Fruit fly (Drosophila melanogaster) whole organism, embryonic: ENCODE results near the gene CG11986.
A peak's percentile ranks its signal among the peaks of the same experiment; 100 is the strongest.

Source experiments
- Antp ChIP-seq: fragments of 200-800 bp; sonication (Bioruptor generic); optimal IDR thresholded peaks from 3 replicates; lab custom pipeline; 2016; ENCODE audit warnings: missing biosample characterization, missing genetic modification characterization
- CG10147 ChIP-seq: fragments of 200-800 bp; sonication (Bioruptor generic); optimal IDR thresholded peaks from 2 replicates; lab custom pipeline; 2019; ENCODE audit warnings: missing biosample characterization, mild to moderate bottlenecking, missing genetic modification characterization, moderate library complexity
- CG13775 ChIP-seq: fragments of 200-800 bp; sonication (Bioruptor generic); optimal IDR thresholded peaks from 3 replicates; lab custom pipeline; 2017; ENCODE audit warnings: missing biosample characterization, mild to moderate bottlenecking, missing genetic modification characterization
- CG15514 ChIP-seq: fragments of 200-800 bp; sonication (Bioruptor generic); optimal IDR thresholded peaks from 3 replicates; lab custom pipeline; 2017; ENCODE audit warnings: missing biosample characterization, missing genetic modification characterization, mild to moderate bottlenecking, moderate library complexity, missing genetic modification reagents
- CG2120 ChIP-seq: fragments of 200-800 bp; sonication (Bioruptor generic); optimal IDR thresholded peaks from 3 replicates; lab custom pipeline; 2016; ENCODE audit warnings: missing biosample characterization, missing genetic modification characterization
- CG3065 ChIP-seq: fragments of 200-800 bp; sonication (Bioruptor generic); optimal IDR thresholded peaks from 2 replicates; lab custom pipeline; 2016; ENCODE audit warnings: missing biosample characterization, missing genetic modification characterization
- CG32532 ChIP-seq: fragments of 200-800 bp; sonication (Bioruptor generic); IDR thresholded peaks from 2 replicates; pipeline ENCODE4 v1.3.6; 2022; ENCODE audit warnings: missing biosample characterization, missing genetic modification characterization
- CG3995 ChIP-seq: fragments of 200-800 bp; sonication (Bioruptor generic); optimal IDR thresholded peaks from 3 replicates; lab custom pipeline; 2016; ENCODE audit warnings: missing biosample characterization, missing genetic modification characterization
- CG4404 ChIP-seq: fragments of 200-800 bp; sonication (Bioruptor generic); IDR thresholded peaks from 2 replicates; pipeline ENCODE4 v1.3.6; 2022; ENCODE audit warnings: missing biosample characterization, missing genetic modification characterization
- CG4854 ChIP-seq: fragments of 200-800 bp; sonication (Bioruptor generic); optimal IDR thresholded peaks from 2 replicates; lab custom pipeline; 2016; ENCODE audit warnings: missing biosample characterization, missing genetic modification characterization, inconsistent platforms
- CG6765 ChIP-seq: fragments of 200-800 bp; sonication (Bioruptor generic); optimal IDR thresholded peaks from 3 replicates; lab custom pipeline; 2017; ENCODE audit warnings: missing biosample characterization, mild to moderate bottlenecking, missing genetic modification characterization
- CG8359 ChIP-seq: fragments of 200-800 bp; sonication (Bioruptor generic); optimal IDR thresholded peaks from 2 replicates; lab custom pipeline; 2017; ENCODE audit warnings: missing biosample characterization, mild to moderate bottlenecking, missing genetic modification characterization, borderline replicate concordance
- CTCF ChIP-seq: fragments of 200-800 bp; sonication (Bioruptor generic); optimal IDR thresholded peaks from 2 replicates; lab custom pipeline; 2017; ENCODE audit warnings: missing biosample characterization, mild to moderate bottlenecking, missing genetic modification characterization, moderate library complexity
- Chrac-16 ChIP-seq: fragments of 200-800 bp; sonication (Bioruptor generic); optimal IDR thresholded peaks from 3 replicates; lab custom pipeline; 2016; ENCODE audit warnings: missing biosample characterization, missing genetic modification characterization
- CoRest ChIP-seq: fragments of 200-800 bp; sonication (Bioruptor generic); optimal IDR thresholded peaks from 3 replicates; lab custom pipeline; 2018; ENCODE audit warnings: missing biosample characterization, mild to moderate bottlenecking, missing genetic modification characterization, moderate library complexity
- Deaf1 ChIP-seq: fragments of 200-800 bp; optimal IDR thresholded peaks from 3 replicates; lab custom pipeline; 2019; ENCODE audit warnings: missing biosample characterization, mild to moderate bottlenecking, missing genetic modification characterization, moderate library complexity
- Doc2 ChIP-seq: fragments of 200-800 bp; sonication (Bioruptor generic); IDR thresholded peaks from 2 replicates; pipeline ENCODE4 v1.3.6; 2022; ENCODE audit warnings: missing biosample characterization, missing genetic modification characterization
- Drgx ChIP-seq: fragments of 200-800 bp; sonication (Bioruptor generic); IDR thresholded peaks from 2 replicates; pipeline ENCODE4 v1.3.6; 2022; ENCODE audit warnings: missing biosample characterization, missing genetic modification characterization
- Eip74EF ChIP-seq, 2 experiments: fragments of 200-800 bp in 1 of 2; fragments of >200 bp in 1 of 2; sonication (Bioruptor generic) in 1 of 2; optimal IDR thresholded peaks; 2 replicates each; lab custom pipeline; 2017 to 2019; ENCODE audit warnings: missing biosample characterization in 2 of 2, missing genetic modification characterization in 2 of 2, mild to moderate bottlenecking in 1 of 2, moderate library complexity in 1 of 2
- Hmx ChIP-seq: fragments of 200-800 bp; sonication (Bioruptor generic); optimal IDR thresholded peaks from 2 replicates; lab custom pipeline; 2016; ENCODE audit warnings: missing biosample characterization, missing genetic modification characterization
- Jarid2 ChIP-seq: fragments of 200-800 bp; sonication (Bioruptor generic); optimal IDR thresholded peaks from 3 replicates; lab custom pipeline; 2017; ENCODE audit warnings: mild to moderate bottlenecking, missing biosample characterization, missing genetic modification reagents, missing genetic modification characterization
- MTF-1 ChIP-seq: fragments of 200-800 bp; sonication (Bioruptor generic); optimal IDR thresholded peaks from 2 replicates; lab custom pipeline; 2018; ENCODE audit warnings: missing biosample characterization, mild to moderate bottlenecking, missing genetic modification characterization, borderline replicate concordance
- Med ChIP-seq: fragments of 200-800 bp; sonication (Bioruptor generic); peaks from one replicate; lab custom pipeline; 2016; ENCODE audit warnings: missing biosample characterization, missing genetic modification characterization, mild to moderate bottlenecking, inconsistent platforms, moderate library complexity
- NfI ChIP-seq: fragments of 200-800 bp; sonication (Bioruptor generic); optimal IDR thresholded peaks from 3 replicates; lab custom pipeline; 2018; ENCODE audit warnings: missing biosample characterization, mild to moderate bottlenecking, missing genetic modification characterization, moderate library complexity
- PHDP ChIP-seq: fragments of 200-800 bp; sonication (Bioruptor generic); optimal IDR thresholded peaks from 3 replicates; lab custom pipeline; 2018; ENCODE audit warnings: missing biosample characterization, mild to moderate bottlenecking, missing genetic modification characterization, moderate library complexity
- Scr ChIP-seq: fragments of 200-800 bp; sonication (Bioruptor generic); IDR thresholded peaks from 2 replicates; pipeline ENCODE4 v1.3.6; 2022; ENCODE audit warnings: missing biosample characterization, missing genetic modification characterization; ENCODE audit not compliant: partially characterized antibody
- Side ChIP-seq: fragments of 200-800 bp; sonication (Bioruptor generic); optimal IDR thresholded peaks from 2 replicates; lab custom pipeline; 2016; ENCODE audit warnings: missing biosample characterization, missing genetic modification characterization
- Sin3A ChIP-seq: fragments of >200 bp; optimal IDR thresholded peaks from 2 replicates; lab custom pipeline; 2018
- chinmo ChIP-seq: fragments of 200-800 bp; sonication (Bioruptor generic); IDR thresholded peaks from 4 replicates; pipeline ENCODE4 v1.3.6; 2022; ENCODE audit warnings: missing biosample characterization, missing genetic modification characterization; ENCODE audit not compliant: partially characterized antibody
- chn ChIP-seq: fragments of 200-800 bp; sonication (Bioruptor generic); optimal IDR thresholded peaks from 2 replicates; lab custom pipeline; 2016; ENCODE audit warnings: missing biosample characterization, missing genetic modification characterization
- danr ChIP-seq: fragments of 200-800 bp; sonication (Bioruptor generic); IDR thresholded peaks from 2 replicates; pipeline ENCODE4 v1.3.6; 2022; ENCODE audit warnings: missing biosample characterization, missing genetic modification characterization
- ewg ChIP-seq: fragments of 200-800 bp; sonication (Bioruptor generic); optimal IDR thresholded peaks from 3 replicates; lab custom pipeline; 2017; ENCODE audit warnings: mild to moderate bottlenecking, missing biosample characterization, missing genetic modification reagents, missing genetic modification characterization
- gce ChIP-seq: fragments of 200-800 bp; sonication (Bioruptor generic); IDR thresholded peaks from 3 replicates; pipeline ENCODE4 v1.3.6; 2022; ENCODE audit warnings: missing biosample characterization, missing genetic modification characterization
- gsb-n ChIP-seq: fragments of 200-800 bp; sonication (Bioruptor generic); optimal IDR thresholded peaks from 3 replicates; lab custom pipeline; 2018; ENCODE audit warnings: missing biosample characterization, mild to moderate bottlenecking, missing genetic modification characterization
- lbe ChIP-seq: fragments of 200-800 bp; sonication (Bioruptor generic); optimal IDR thresholded peaks from 2 replicates; lab custom pipeline; 2016; ENCODE audit warnings: missing biosample characterization, mild to moderate bottlenecking, missing genetic modification characterization
- nerfin-1 ChIP-seq: fragments of 200-800 bp; sonication (Bioruptor generic); optimal IDR thresholded peaks from 3 replicates; lab custom pipeline; 2019; ENCODE audit warnings: missing biosample characterization, mild to moderate bottlenecking, missing genetic modification characterization, moderate library complexity
- pfk ChIP-seq: fragments of 200-800 bp; sonication (Bioruptor generic); optimal IDR thresholded peaks from 2 replicates; lab custom pipeline; 2018; ENCODE audit warnings: missing biosample characterization, mild to moderate bottlenecking, missing genetic modification characterization, moderate library complexity
- pita ChIP-seq: fragments of 200-800 bp; sonication (Bioruptor generic); optimal IDR thresholded peaks from 2 replicates; lab custom pipeline; 2017; ENCODE audit warnings: missing biosample characterization, mild to moderate bottlenecking, missing genetic modification characterization
- row ChIP-seq: fragments of 200-800 bp; sonication (Bioruptor generic); IDR thresholded peaks from 3 replicates; pipeline ENCODE4 v1.3.6; 2022; ENCODE audit warnings: missing biosample characterization, missing genetic modification characterization
- salm ChIP-seq: fragments of 200-800 bp; sonication (Bioruptor generic); optimal IDR thresholded peaks from 2 replicates; lab custom pipeline; 2018; ENCODE audit warnings: missing biosample characterization, mild to moderate bottlenecking, missing genetic modification characterization
- sens-2 ChIP-seq: fragments of 200-800 bp; sonication (Bioruptor generic); IDR thresholded peaks from 2 replicates; pipeline ENCODE4 v1.3.6; 2022; ENCODE audit warnings: missing biosample characterization, missing genetic modification characterization
- slp2 ChIP-seq: fragments of 200-800 bp; sonication (Bioruptor generic); optimal IDR thresholded peaks from 2 replicates; lab custom pipeline; 2016; ENCODE audit warnings: missing biosample characterization, missing genetic modification characterization
- ssp ChIP-seq: fragments of 200-800 bp; sonication (Bioruptor generic); IDR thresholded peaks from 2 replicates; pipeline ENCODE4 v1.3.6; 2022; ENCODE audit warnings: missing biosample characterization, missing genetic modification characterization
- stwl ChIP-seq: fragments of 200-800 bp; sonication (Bioruptor generic); optimal IDR thresholded peaks from 3 replicates; lab custom pipeline; 2018; ENCODE audit warnings: missing biosample characterization, mild to moderate bottlenecking, missing genetic modification characterization, moderate library complexity
- tio ChIP-seq: fragments of 200-800 bp; sonication (Bioruptor generic); optimal IDR thresholded peaks from 2 replicates; lab custom pipeline; 2017; ENCODE audit warnings: missing biosample characterization, missing genetic modification characterization, inconsistent platforms
- twi ChIP-seq: fragments of 200-800 bp; optimal IDR thresholded peaks from 2 replicates; lab custom pipeline; 2019; ENCODE audit warnings: missing biosample characterization, mild to moderate bottlenecking, missing genetic modification characterization, moderate library complexity

Gene CG11986

dm6 chr3R:9008202-9008601, 7.0 kb upstream of the CG11986 start, which contains the start of gene CG11983 (continued):
- TF ChIP-seq Chrac-16 (GFP tag; lab: Kevin White, UChicago) (no peak), CTCF (peak; percentile 55), CG2120 (GFP tag; lab: Kevin White, UChicago) (peak; percentile 15), Hmx (GFP tag; lab: Kevin White, UChicago) (no peak), tio (GFP tag; lab: Kevin White, UChicago) (no peak), Sin3A (lab: Kevin White, UChicago) (no peak), CoRest (tag; lab: Kevin White, UChicago) (peak; percentile 48), CG3065 (GFP tag; lab: Kevin White, UChicago) (no peak)

dm6 chr3R:9010695-9011094, 4.6 kb upstream of the CG11986 start:
- TF ChIP-seq Drgx, result peak; percentile 39; the same call in 1 of the 2 replicates
- TF ChIP-seq ssp (GFP tag; lab: Robert Waterston, UW), result no peak
- TF ChIP-seq, all 482 proteins: peak for 1

- TF ChIP-seq CG10147 (no peak), Med (peak; percentile 7), stwl (tag; lab: Kevin White, UChicago) (no peak), Drgx (peak; percentile 17; the same call in 1 of the 2 replicates), row (GFP tag; lab: Robert Waterston, UW) (no peak), lbe (no peak), Eip74EF (GFP tag; optimal IDR thresholded peaks at IDR 0.05; lab: Kevin White, UChicago) (no peak), CG3995 (GFP tag; lab: Kevin White, UChicago) (no peak), gce (GFP tag; lab: Robert Waterston, UW) (no peak)
Measured at dm6 chr3R:9011708-9012107, 3.5 kb upstream of the CG11986 start.

dm6 chr3R:9013765-9014380, 1.4 kb upstream of the CG11986 start:
- TF ChIP-seq gsb-n (tag; lab: Kevin White, UChicago) (no peak), ewg (GFP tag; lab: Kevin White, UChicago) (peak; percentile 45), Jarid2 (GFP tag; lab: Kevin White, UChicago) (no peak), CG4404 (GFP tag; lab: Robert Waterston, UW) (0 out of 2 replicates have a peak, but pooled peaks have one; percentile 17), danr (GFP tag; lab: Robert Waterston, UW) (no peak), CG6765 (GFP tag; lab: Kevin White, UChicago) (peak; percentile 9), pita (no peak), slp2 (GFP tag; lab: Kevin White, UChicago) (peak; percentile 47), chn (GFP tag; lab: Kevin White, UChicago) (peak; percentile 64), MTF-1 (GFP tag; lab: Kevin White, UChicago) (peak; percentile 1), CG4854 (peak; percentile 17), nerfin-1 (peak; percentile 25), CG32532 (GFP tag; lab: Robert Waterston, UW) (peak; percentile 34; the same call in 1 of the 2 replicates), twi (tag; lab: Kevin White, UChicago) (no peak), CG8359 (GFP tag; lab: Kevin White, UChicago) (no peak), CG13775 (peak; percentile 39), Deaf1 (tag; lab: Kevin White, UChicago) (no peak), PHDP (tag; lab: Kevin White, UChicago) (peak; percentile 8), Scr (GFP tag; lab: Robert Waterston, UW) (peak; percentile 46; the same call in 1 of the 2 replicates), salm (no peak), CG15514 (peak; percentile 63), NfI (GFP tag; lab: Kevin White, UChicago) (peak; percentile 44), pfk (GFP tag; lab: Kevin White, UChicago) (no peak), Doc2 (GFP tag; lab: Robert Waterston, UW) (no peak), Side (GFP tag; lab: Kevin White, UChicago) (peak; percentile 42), chinmo (peak; percentile 46; the same call in 1 of the 4 replicates), sens-2 (GFP tag; lab: Robert Waterston, UW) (no peak; the same call in 1 of the 2 replicates), Antp (peak; percentile 68)
